Worm (Caenorhabditis elegans): ENCODE measurements around the gene kcnl-3.

- TF ChIP-seq elt-3 (tag; optimal IDR thresholded peaks at IDR 0.05) (no peak), snpc-4 (tag; optimal IDR thresholded peaks at IDR 0.05) (no peak), sptf-1 (tag; optimal IDR thresholded peaks at IDR 0.05) (no peak), mep-1 (tag; optimal IDR thresholded peaks at IDR 0.05) (no peak), nhr-12 (tag; optimal IDR thresholded peaks at IDR 0.05) (no peak), nhr-237 (tag; optimal IDR thresholded peaks at IDR 0.05) (no peak), unc-120 (tag; optimal IDR thresholded peaks at IDR 0.05; ENCODE audit: poor library complexity, severe bottlenecking) (no peak)
Observed at ce11 chrX:5406345-5406744, 19.7 kb downstream of the kcnl-3 start, which contains the start of gene C03F11.4.

All from whole organism, mixed stage, embryonic.